Worm (Caenorhabditis elegans): ENCODE results near the gene pin-2.
A peak's percentile ranks its signal among the peaks of the same experiment; 100 is the strongest.

ce11 chrIV:12785988-12786387, 7.7 kb upstream of the pin-2 start:
- TF ChIP-seq lsy-2 (tag; optimal IDR thresholded peaks at IDR 0.05) (no peak), snpc-4 (tag; optimal IDR thresholded peaks at IDR 0.05) (peak; percentile 79), lin-13 (GFP tag; optimal IDR thresholded peaks at IDR 0.05) (no peak), R02D3.7 (tag; optimal IDR thresholded peaks at IDR 0.05) (no peak), lin-39 (tag; optimal IDR thresholded peaks at IDR 0.05) (no peak), ama-1 (optimal IDR thresholded peaks at IDR 0.05) (no peak), F13H6.1 (tag; optimal IDR thresholded peaks at IDR 0.05) (no peak), elt-1 (tag; optimal IDR thresholded peaks at IDR 0.05) (no peak), nhr-21 (tag; optimal IDR thresholded peaks at IDR 0.05) (no peak), ZK546.5 (tag; optimal IDR thresholded peaks at IDR 0.05) (no peak)
